Worm (Caenorhabditis elegans): Measurements from ENCODE around the gene str-231.

- no peak for TF ChIP-seq sma-9 (GFP tag; optimal IDR thresholded peaks at IDR 0.05)
- TF ChIP-seq sma-9 (tag; optimal IDR thresholded peaks at IDR 0.05) = no peak
- no peak for TF ChIP-seq aly-2 (tag; optimal IDR thresholded peaks at IDR 0.05)
- no peak for TF ChIP-seq mbf-1 (tag; optimal IDR thresholded peaks at IDR 0.05)
- TF ChIP-seq nhr-12 (tag; optimal IDR thresholded peaks at IDR 0.05) = no peak
- no peak for TF ChIP-seq blmp-1 (tag; optimal IDR thresholded peaks at IDR 0.05; ENCODE audit: insufficient read depth)
- TF ChIP-seq lin-13 (GFP tag; optimal IDR thresholded peaks at IDR 0.05) = no peak
- no peak for TF ChIP-seq unc-62 (GFP tag; optimal IDR thresholded peaks at IDR 0.05)
- TF ChIP-seq egl-27 (tag; optimal IDR thresholded peaks at IDR 0.05) = no peak
- TF ChIP-seq Y55F3AM.14 (GFP tag; optimal IDR thresholded peaks at IDR 0.05) = no peak
- no peak for TF ChIP-seq nhr-77 (tag; optimal IDR thresholded peaks at IDR 0.05)
- no peak for TF ChIP-seq elt-1 (tag; optimal IDR thresholded peaks at IDR 0.05)
- no peak for TF ChIP-seq nhr-237 (tag; optimal IDR thresholded peaks at IDR 0.05)
- TF ChIP-seq ama-1 (optimal IDR thresholded peaks at IDR 0.05) = no peak
- no peak for TF ChIP-seq unc-39 (tag; optimal IDR thresholded peaks at IDR 0.05)
Measured at ce11 chrV:16024300-16024699, 16.9 kb upstream of the str-231 start, which contains the start of gene T10C6.6.

Measured in whole organism, L2 larva.